Fruit fly (Drosophila melanogaster) whole organism, prepupa: ENCODE results near the gene CG9586.

Experiments used
- CG16779 ChIP-seq: fragments of 200-800 bp; sonication (Bioruptor generic); optimal IDR thresholded peaks from 3 replicates; lab custom pipeline; 2017; ENCODE audit warnings: missing biosample characterization, mild to moderate bottlenecking, missing genetic modification characterization
- Met ChIP-seq: fragments of 200-800 bp; sonication (Bioruptor generic); optimal IDR thresholded peaks from 3 replicates; lab custom pipeline; 2016; ENCODE audit warnings: missing biosample characterization, missing genetic modification characterization
- Sox102F ChIP-seq: fragments of 200-800 bp; sonication (Bioruptor generic); optimal IDR thresholded peaks from 2 replicates; lab custom pipeline; 2016; ENCODE audit warnings: missing biosample characterization, mild to moderate bottlenecking, missing genetic modification characterization
- eg ChIP-seq: fragments of 200-800 bp; sonication (Bioruptor generic); IDR thresholded peaks from 3 replicates; pipeline ENCODE4 v1.3.6; 2022; ENCODE audit warnings: missing biosample characterization, missing genetic modification characterization

- TF ChIP-seq CG16779 = no peak
- TF ChIP-seq Met = no peak
- no peak for TF ChIP-seq Sox102F (GFP tag; lab: Kevin White, UChicago)
- TF ChIP-seq eg (GFP tag; lab: Robert Waterston, UW) = no peak
These were observed 49.6 kb upstream of the CG9586 start for dm6 chr2L:9215899-9216298.
